Fruit fly (Drosophila melanogaster): ENCODE measurements around the gene cv.

Gene cv

DNA sequence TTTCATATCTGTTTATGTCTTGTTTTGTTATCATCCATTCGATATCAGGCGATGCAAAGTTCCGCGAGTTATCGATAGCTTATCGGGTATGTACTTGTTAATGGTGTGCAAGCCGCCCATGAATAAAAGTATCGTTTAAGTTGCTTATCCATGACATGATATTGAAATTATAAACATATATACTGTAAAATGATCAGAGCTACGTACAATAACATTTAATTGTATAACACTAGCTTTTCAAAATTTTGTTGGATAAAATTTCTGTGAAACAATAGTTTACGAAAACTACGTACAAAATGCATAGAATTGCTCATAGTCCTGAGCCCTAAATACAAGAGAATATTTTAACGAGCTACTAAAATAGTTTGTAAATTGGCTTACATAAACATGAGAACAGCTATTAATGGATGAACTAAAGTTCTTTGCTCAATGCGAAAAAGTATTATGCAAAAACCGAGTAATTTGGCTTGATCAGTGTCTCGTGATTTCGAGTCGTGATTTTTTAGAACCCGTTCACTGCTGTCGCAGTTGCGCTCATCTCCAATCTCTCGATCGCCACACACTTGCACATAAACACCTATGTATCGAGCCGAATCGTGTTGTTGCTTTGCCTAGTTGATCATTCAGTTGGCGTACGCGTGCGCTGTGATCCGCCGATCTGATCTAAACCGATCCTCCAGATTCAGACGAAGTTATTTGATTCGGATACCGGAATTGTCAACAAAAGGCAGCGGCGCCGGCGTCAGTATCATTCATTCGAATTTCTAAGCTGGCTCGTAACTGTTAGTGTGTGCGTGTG, at the start of gene cv, which contains the start of gene PGAP1:
cv (plus strand) TSS at position 586 of the 799 bp plus-strand sequence.
PGAP1 (minus strand) TSS at position 57 of the 799 bp plus-strand sequence.
- TF ChIP-seq CG8478 (optimal IDR thresholded peaks at IDR 0.05) = no peak
- no peak for TF ChIP-seq CTCF (optimal IDR thresholded peaks at IDR 0.05)

DNA sequence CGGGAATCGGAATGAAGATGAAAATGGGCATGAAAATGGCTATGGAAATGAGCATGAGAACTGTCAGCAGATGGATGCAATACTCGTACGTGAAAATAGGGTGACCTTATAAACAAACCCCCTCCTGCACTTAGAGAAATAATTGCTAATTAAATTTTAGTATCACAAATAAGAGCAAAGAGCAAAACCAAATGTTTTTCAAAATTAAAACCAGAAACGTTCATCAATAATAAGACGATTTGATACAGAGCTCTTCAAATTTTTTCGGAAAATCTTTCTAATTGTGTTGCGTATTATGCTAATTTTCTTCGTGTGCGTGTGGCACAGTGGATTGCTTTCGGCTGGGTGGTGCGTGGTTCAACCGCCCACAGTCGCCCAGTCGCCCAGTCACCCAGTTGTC, 43.6 kb upstream of the cv start:
- no peak for TF ChIP-seq CTCF (optimal IDR thresholded peaks at IDR 0.05)

DNA sequence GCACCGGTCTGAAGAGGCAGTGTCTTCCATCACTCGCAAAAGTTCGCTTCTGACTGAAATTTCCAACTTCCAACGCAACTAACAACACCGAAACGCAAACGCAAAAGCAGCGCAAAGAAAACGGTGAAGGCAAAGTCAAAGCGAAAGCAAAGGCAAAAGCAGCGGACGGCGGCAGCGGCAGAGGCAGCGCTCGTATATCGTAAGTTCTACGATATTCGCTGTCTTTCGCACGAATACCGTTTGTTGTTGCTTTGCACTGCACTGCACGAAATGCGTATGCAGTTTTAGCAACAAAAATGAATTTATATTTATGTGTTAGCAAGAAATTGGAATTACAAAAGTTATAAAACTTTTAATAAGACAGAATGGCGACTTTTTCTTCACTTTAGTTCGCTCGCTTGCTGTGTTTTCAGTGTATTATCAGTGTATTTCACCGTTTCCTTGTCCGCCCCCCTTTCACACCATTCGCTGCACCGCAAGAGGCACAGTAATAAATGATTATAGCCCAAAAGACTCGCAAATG, 41.3 kb upstream of the cv start, which contains the start of gene OtopLa:
OtopLa (minus strand) TSS at position 51 of the 523 bp plus-strand sequence.
- no peak for TF ChIP-seq CG8478 (optimal IDR thresholded peaks at IDR 0.05)
- no peak for TF ChIP-seq CTCF (optimal IDR thresholded peaks at IDR 0.05)

DNA sequence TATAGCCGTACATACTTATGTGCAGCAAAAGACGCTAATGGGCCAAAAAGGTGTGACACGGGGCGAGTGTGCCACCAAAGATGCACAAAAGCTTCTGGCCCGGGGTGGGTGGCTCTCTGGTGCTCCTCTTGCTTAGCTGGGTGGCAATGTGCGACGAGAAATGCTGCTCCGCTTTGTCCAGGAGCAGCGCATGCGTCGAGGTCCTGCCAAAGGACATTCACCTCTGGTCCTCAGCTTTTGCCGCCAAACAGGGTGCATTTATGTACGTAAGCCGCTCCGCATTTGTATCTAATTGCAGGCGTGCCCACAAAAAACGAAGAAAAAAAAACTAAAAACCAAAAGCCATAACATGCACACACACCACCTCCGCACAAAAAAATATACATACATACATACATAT, 40.4 kb upstream of the cv start:
- TF ChIP-seq CTCF (optimal IDR thresholded peaks at IDR 0.05) = no peak
- TF ChIP-seq CG8478 (optimal IDR thresholded peaks at IDR 0.05) = no peak

DNA sequence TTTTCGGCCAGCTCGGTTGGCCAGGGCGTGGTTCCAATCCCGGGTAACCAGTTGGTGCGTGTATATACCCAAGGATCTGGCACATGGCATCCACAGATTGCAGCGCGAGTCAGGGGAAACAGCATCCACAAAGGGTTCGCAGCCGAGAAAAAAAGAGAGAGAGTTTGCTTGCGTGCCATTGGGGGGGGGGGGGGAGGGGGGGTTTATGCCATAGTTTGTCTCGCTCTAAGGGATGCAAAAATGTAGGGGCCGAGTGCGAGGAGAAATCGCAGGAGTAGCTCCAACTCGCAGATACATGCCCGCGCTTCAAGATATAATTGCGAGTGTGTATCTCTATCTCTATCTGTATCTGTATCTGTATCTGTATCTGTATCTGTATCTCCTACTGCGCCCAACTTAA, 39.8 kb upstream of the cv start:
- TF ChIP-seq CTCF (optimal IDR thresholded peaks at IDR 0.05) (no peak), CG8478 (optimal IDR thresholded peaks at IDR 0.05) (no peak)

DNA sequence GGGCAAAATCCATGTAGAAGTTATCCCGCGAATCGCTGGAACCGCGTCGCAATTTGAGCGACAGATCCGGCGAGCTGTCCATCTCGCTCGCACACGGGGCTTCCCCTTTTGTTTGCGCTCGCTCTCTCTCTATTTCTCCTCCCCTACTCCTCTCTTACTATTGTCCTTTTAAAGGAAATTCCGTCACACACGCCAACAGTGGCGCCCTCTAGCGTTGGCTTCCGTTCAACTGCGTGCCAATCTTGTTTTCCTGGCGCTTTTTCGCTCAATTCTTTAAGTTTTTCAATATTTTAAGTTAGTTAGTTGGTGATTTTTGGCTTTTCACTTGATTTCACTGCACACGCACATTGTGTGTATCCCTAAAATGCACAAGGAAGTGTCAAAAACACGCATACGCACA, 27.8 kb upstream of the cv start:
- TF ChIP-seq CG8478 (optimal IDR thresholded peaks at IDR 0.05) = no peak
- peak; percentile 78 to 79 for TF ChIP-seq CTCF (optimal IDR thresholded peaks at IDR 0.05)

DNA sequence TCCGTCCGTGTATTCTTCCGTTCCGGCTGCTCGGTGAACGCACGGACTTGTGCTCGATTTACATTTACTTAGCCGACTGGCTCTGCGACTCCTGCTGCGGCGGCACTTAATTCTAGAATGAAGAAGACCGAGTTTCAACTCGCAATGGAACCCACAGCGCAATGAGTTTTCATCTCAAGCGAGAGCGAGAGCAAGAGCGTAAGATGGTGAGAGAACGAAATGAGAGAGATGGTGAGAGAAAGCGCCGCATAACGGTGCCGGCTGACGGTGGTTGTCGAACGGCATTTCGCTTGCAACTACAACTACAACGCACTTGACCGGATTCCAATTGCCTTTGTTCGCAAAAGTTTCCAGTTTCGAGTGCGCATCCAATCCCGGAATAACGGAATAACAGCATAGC, 27.0 kb upstream of the cv start, which contains the start of gene OtopLc:
OtopLc (minus strand) TSS at position 101 of the 400 bp plus-strand sequence.
- no peak for TF ChIP-seq CG8478 (optimal IDR thresholded peaks at IDR 0.05)
- no peak for TF ChIP-seq CTCF (optimal IDR thresholded peaks at IDR 0.05)

DNA sequence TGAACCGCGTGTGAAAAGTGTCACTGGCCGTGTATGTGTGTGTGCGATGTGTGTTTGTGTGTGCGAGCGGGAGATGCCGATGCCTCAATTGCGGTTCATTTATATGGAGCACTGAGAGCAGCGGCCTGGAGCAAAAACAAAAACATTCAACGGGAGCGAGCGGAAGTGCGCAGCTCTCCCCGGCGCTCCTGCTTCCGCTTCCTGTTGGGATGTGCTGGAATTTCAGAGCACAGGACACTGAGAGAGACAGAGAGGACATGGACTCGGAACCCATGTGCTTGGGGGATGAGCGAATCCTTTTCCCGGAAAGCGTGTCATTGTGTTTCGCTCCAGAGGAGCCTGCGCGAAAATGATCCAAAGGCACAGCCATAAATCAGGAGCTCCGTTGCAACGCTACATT, 25.6 kb upstream of the cv start:
- no peak for TF ChIP-seq CTCF (optimal IDR thresholded peaks at IDR 0.05)
- TF ChIP-seq CG8478 (optimal IDR thresholded peaks at IDR 0.05) = no peak

DNA sequence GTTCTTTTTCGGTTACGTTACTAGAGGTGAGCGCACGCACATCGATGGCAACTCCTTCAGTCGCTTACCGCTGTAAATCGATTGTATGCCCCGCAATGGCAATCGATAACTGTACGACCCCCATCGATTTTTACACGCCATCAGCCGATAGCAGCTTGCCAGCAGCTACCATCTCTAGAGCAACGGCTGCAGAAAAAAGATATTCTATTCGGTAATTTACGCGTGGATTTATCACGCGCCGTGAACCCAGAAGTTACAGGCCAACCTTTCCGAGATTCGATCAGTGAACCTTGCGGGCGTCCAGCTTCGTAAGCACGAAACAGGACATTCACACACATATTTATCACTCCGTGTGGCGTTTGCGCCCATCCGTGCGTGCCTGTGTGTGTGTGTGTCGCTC, 23.9 kb upstream of the cv start, which contains the start of the genes Sirt4 and CG4119:
Sirt4 (minus strand) TSS at position 39 of the 400 bp plus-strand sequence.
CG4119 (plus strand) TSS at position 151 of the 400 bp plus-strand sequence.
- peak in 1 of 2 experiments; percentile 29 for TF ChIP-seq CTCF (optimal IDR thresholded peaks at IDR 0.05)
- TF ChIP-seq CG8478 (optimal IDR thresholded peaks at IDR 0.05) = no peak

DNA sequence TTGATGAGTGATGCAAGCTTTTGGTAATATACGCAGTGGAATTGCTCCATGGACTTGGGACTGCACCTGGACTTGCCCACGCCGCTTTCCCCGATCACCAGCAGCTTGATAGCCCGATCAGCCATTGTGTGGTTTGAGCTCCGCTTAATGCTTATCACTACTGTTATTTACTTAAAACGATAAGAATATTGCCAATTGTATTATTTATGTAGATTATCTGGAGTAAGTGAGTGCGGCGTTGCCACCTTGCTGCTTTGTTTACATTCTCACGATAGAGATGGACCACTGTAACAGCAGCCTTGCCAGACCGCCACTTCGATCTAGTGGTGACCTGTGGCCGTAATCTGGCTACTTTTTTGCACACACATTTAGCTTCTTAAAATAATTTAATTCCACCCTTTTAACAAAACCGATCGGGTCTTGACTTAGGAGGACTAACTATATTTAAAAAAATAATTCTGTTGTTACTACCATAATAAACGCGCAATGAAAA, 18.2 kb upstream of the cv start, which contains the start of gene Rab18:
Rab18 (minus strand) TSS at position 276 of the 493 bp plus-strand sequence.
- TF ChIP-seq CTCF (optimal IDR thresholded peaks at IDR 0.05) = peak in 1 of 2 experiments; percentile 16
- TF ChIP-seq CG8478 (optimal IDR thresholded peaks at IDR 0.05) = no peak

DNA sequence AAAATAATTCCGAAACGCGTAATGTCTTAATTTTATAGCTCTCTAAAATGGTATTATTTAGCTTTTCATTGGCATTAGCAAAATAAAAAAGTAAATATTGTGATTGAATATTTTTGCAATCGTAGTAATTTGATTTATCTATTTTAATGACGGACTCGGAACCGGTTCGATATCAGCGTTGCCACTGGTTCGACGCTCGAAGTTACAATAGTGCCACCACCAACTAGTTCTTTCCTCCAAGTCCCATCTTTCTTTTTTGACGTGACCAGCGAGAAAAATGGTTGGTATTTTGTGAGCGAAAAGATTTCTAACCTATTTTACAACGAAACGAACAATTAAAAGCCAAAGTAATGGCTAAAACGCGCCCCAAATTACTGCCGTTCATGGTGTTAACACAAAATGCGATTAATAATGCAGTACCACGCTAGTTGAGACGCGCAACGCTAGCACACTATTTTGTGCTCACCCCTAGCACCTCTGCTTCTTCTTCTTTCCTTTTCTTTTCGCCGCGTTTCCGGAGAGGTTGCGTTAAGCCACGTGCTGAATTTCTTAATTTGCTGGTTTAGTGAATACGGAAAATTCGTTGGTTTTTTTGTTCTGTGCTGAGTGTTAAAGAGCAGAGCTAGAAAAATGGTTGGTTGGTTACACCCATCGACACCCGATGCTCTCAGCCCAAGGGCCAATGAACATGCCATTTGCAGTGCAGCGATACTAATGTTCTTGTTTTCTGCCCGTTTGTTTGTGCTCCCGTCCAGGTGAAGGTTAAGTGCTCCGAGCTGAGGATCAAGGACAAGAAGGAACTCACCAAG, 17.4 kb upstream of the cv start, which contains the start of gene RpL35:
RpL35 (plus strand) TSS at position 159 of the 809 bp plus-strand sequence.
- no peak for TF ChIP-seq CTCF (optimal IDR thresholded peaks at IDR 0.05)
- TF ChIP-seq CG8478 (optimal IDR thresholded peaks at IDR 0.05) = no peak

DNA sequence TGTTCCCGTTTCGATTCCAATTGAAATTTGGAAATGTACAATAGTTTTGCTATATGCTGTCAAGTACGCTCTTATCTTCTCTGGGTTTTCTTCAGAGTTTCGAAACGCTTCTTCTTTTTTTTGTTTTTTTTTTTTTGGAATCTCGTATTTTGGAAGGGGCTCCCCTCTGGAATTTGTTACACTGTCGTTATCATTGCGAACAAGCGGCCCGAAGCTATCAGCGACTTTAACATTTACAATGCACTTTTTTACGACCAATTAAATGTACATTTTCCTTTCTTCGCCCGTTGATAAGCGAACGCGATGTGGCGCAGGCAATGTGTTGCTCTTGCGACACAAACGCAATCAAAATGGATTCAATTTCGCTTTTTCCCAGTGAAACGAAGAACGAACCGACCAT, 12.9 kb upstream of the cv start:
- TF ChIP-seq CTCF (optimal IDR thresholded peaks at IDR 0.05) (no peak), CG8478 (optimal IDR thresholded peaks at IDR 0.05) (no peak)

DNA sequence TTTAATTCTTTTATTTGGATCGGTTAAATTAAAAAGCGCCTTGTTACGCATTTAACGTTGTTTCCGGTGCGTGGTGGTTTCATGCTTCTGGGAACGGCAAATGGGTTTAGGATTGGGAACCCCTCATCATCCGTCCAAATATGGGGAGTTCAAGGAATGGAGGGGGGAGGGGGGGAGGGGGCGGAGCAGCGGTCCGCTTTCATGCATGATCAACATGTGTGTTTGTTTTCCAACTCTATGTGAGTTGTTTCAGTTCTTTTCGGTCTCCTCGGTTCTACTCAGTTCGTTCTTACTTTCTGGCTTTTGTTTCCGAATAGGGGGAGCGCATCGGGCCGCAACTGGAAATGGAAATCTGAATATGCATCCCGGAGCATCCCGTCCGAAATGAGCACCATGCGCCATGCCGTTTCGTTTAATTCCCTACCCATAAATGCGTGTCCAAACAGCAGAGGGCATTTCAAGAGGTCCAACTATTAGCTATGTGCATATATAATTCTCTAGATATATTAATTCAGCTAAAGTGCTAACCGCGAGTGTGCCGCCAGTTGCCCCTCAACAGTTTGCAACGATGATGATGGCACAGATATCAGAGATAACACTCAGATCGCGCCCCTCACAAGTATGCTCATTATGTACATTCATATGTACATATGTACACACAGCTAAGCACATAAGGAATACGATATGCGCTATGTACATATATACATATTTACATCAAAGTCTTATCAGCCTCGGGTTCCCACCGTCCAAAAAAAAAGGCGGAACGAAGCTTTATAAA, 12.2 kb upstream of the cv start:
- no peak for TF ChIP-seq CG8478 (optimal IDR thresholded peaks at IDR 0.05)
- TF ChIP-seq CTCF (optimal IDR thresholded peaks at IDR 0.05) = no peak

DNA sequence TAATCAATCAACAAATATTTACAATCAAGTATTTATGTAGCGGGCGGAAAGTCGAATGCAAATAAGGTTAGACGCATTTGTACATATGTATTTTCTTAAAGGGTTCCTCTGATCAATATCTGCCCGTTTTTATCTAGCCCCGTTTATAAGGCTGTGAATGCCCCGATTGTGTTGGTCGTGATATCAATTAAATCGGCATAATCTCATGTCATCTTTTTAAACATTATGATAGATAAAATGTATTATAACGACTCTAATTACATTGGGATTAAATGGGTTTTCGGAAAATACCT, 11.7 kb upstream of the cv start:
- TF ChIP-seq CTCF (optimal IDR thresholded peaks at IDR 0.05) (no peak), CG8478 (optimal IDR thresholded peaks at IDR 0.05) (no peak)
